Fruit fly (Drosophila melanogaster) whole organism, embryonic: Measurements from ENCODE around the gene yellow-e.

ENCODE experiments used
- Awh ChIP-seq: fragments of 200-800 bp; sonication (Bioruptor generic); IDR thresholded peaks from 2 replicates; pipeline ENCODE4, ENCODE4 v1.3.6; 2022; ENCODE audit warnings: missing biosample characterization, missing genetic modification characterization
- B-H2 ChIP-seq: fragments of 200-800 bp; sonication (Bioruptor generic); optimal IDR thresholded peaks from 2 replicates; lab custom pipeline; 2018; ENCODE audit warnings: missing biosample characterization, mild to moderate bottlenecking, missing genetic modification characterization
- BEAF-32 ChIP-seq: fragments of 200-800 bp; sonication (Bioruptor generic); optimal IDR thresholded peaks from 3 replicates; lab custom pipeline; 2017; ENCODE audit warnings: missing biosample characterization, missing genetic modification characterization, mild to moderate bottlenecking, moderate library complexity, missing genetic modification reagents
- CG10147 ChIP-seq: fragments of 200-800 bp; sonication (Bioruptor generic); optimal IDR thresholded peaks from 2 replicates; lab custom pipeline; 2019; ENCODE audit warnings: missing biosample characterization, mild to moderate bottlenecking, missing genetic modification characterization, moderate library complexity
- CG1024 ChIP-seq: fragments of 200-800 bp; sonication (Bioruptor generic); IDR thresholded peaks from 2 replicates; pipeline ENCODE4 v1.3.6; 2022; ENCODE audit warnings: missing biosample characterization, missing genetic modification characterization
- CG10267 ChIP-seq: fragments of 200-800 bp; sonication (Bioruptor generic); optimal IDR thresholded peaks from 2 replicates; lab custom pipeline; 2018; ENCODE audit warnings: missing biosample characterization, mild to moderate bottlenecking, missing genetic modification characterization, moderate library complexity
- CG32532 ChIP-seq: fragments of 200-800 bp; sonication (Bioruptor generic); IDR thresholded peaks from 2 replicates; pipeline ENCODE4 v1.3.6; 2022; ENCODE audit warnings: missing biosample characterization, missing genetic modification characterization
- CG34224 ChIP-seq: fragments of 200-800 bp; sonication (Bioruptor generic); IDR thresholded peaks from 3 replicates; pipeline ENCODE4 v1.3.6; 2022; ENCODE audit warnings: missing biosample characterization, missing genetic modification characterization; ENCODE audit not compliant: partially characterized antibody
- CG34422 ChIP-seq: fragments of 200-800 bp; sonication (Bioruptor generic); IDR thresholded peaks from 3 replicates; pipeline ENCODE4 v1.3.6; 2022; ENCODE audit warnings: missing biosample characterization, missing genetic modification characterization
- CG3847 ChIP-seq: fragments of 200-800 bp; sonication (Bioruptor generic); IDR thresholded peaks from 2 replicates; pipeline ENCODE4 v1.3.6; 2022; ENCODE audit warnings: missing biosample characterization, missing genetic modification characterization
- CG8089 ChIP-seq: fragments of 200-800 bp; sonication (Bioruptor generic); optimal IDR thresholded peaks from 3 replicates; lab custom pipeline; 2016; ENCODE audit warnings: missing biosample characterization, missing genetic modification characterization
- CG8281 ChIP-seq: fragments of 200-800 bp; sonication (Bioruptor generic); optimal IDR thresholded peaks from 2 replicates; lab custom pipeline; 2018; ENCODE audit warnings: missing biosample characterization, mild to moderate bottlenecking, missing genetic modification characterization, moderate library complexity
- CG9727 ChIP-seq: fragments of 200-800 bp; sonication (Bioruptor generic); optimal IDR thresholded peaks from 3 replicates; lab custom pipeline; 2017; ENCODE audit warnings: missing biosample characterization, mild to moderate bottlenecking, missing genetic modification characterization
- CHES-1-like ChIP-seq: fragments of 200-800 bp; sonication (Bioruptor generic); optimal IDR thresholded peaks from 2 replicates; lab custom pipeline; 2016; ENCODE audit warnings: missing biosample characterization, missing genetic modification characterization
- Dbx ChIP-seq: fragments of 200-800 bp; sonication (Bioruptor generic); IDR thresholded peaks from 3 replicates; pipeline ENCODE4 v1.3.6; 2022; ENCODE audit warnings: missing biosample characterization, missing genetic modification characterization
- Dip3 ChIP-seq: fragments of 200-800 bp; sonication (Bioruptor generic); optimal IDR thresholded peaks from 3 replicates; lab custom pipeline; 2016; ENCODE audit warnings: missing biosample characterization, missing genetic modification characterization
- E2f2 ChIP-seq: fragments of 200-800 bp; sonication (Bioruptor generic); IDR thresholded peaks from 2 replicates; pipeline ENCODE4 v1.3.6; 2022; ENCODE audit warnings: missing biosample characterization, missing genetic modification characterization
- Fer3 ChIP-seq: fragments of 200-800 bp; sonication (Bioruptor generic); optimal IDR thresholded peaks from 2 replicates; lab custom pipeline; 2018; ENCODE audit warnings: missing biosample characterization, mild to moderate bottlenecking, missing genetic modification characterization, moderate library complexity
- MBD-R2 ChIP-seq: fragments of 200-800 bp; sonication (Bioruptor generic); IDR thresholded peaks from 2 replicates; pipeline ENCODE4 v1.3.6; 2022; ENCODE audit warnings: missing biosample characterization, missing genetic modification characterization
- MESR4 ChIP-seq: fragments of 200-800 bp; sonication (Bioruptor generic); optimal IDR thresholded peaks from 2 replicates; lab custom pipeline; 2018; ENCODE audit warnings: missing biosample characterization, mild to moderate bottlenecking, missing genetic modification characterization, moderate library complexity
- Med ChIP-seq: fragments of 200-800 bp; sonication (Bioruptor generic); peaks from one replicate; lab custom pipeline; 2016; ENCODE audit warnings: missing biosample characterization, missing genetic modification characterization, mild to moderate bottlenecking, inconsistent platforms, moderate library complexity
- Ptx1 ChIP-seq: fragments of 200-800 bp; sonication (Bioruptor generic); IDR thresholded peaks from 2 replicates; pipeline ENCODE4 v1.3.6; 2022; ENCODE audit warnings: missing biosample characterization, missing genetic modification characterization
- Rx ChIP-seq: fragments of 200-800 bp; sonication (Bioruptor generic); IDR thresholded peaks from 2 replicates; pipeline ENCODE4 v1.3.6; 2022; ENCODE audit warnings: missing biosample characterization, missing genetic modification characterization
- Side ChIP-seq: fragments of 200-800 bp; sonication (Bioruptor generic); optimal IDR thresholded peaks from 2 replicates; lab custom pipeline; 2016; ENCODE audit warnings: missing biosample characterization, missing genetic modification characterization
- Spps ChIP-seq: fragments of 200-800 bp; sonication (Bioruptor generic); optimal IDR thresholded peaks from 2 replicates; lab custom pipeline; 2018; ENCODE audit warnings: missing biosample characterization, mild to moderate bottlenecking, missing genetic modification characterization
- Vsx1 ChIP-seq: fragments of 200-800 bp; sonication (Bioruptor generic); optimal IDR thresholded peaks from 2 replicates; lab custom pipeline; 2017; ENCODE audit warnings: missing biosample characterization, mild to moderate bottlenecking, missing genetic modification characterization, missing genetic modification reagents
- Xrp1 ChIP-seq: fragments of 200-800 bp; sonication (Bioruptor generic); IDR thresholded peaks from 2 replicates; pipeline ENCODE4 v1.3.6; 2022; ENCODE audit warnings: missing biosample characterization, missing genetic modification characterization
- ase ChIP-seq: fragments of 200-800 bp; sonication (Bioruptor generic); IDR thresholded peaks from 3 replicates; pipeline ENCODE4 v1.3.6; 2022; ENCODE audit warnings: missing biosample characterization, missing genetic modification characterization
- bbx ChIP-seq: fragments of 200-800 bp; sonication (Bioruptor generic); IDR thresholded peaks from 2 replicates; pipeline ENCODE4 v1.3.6; 2022; ENCODE audit warnings: missing biosample characterization, missing genetic modification characterization; ENCODE audit not compliant: partially characterized antibody
- bsh ChIP-seq, 2 experiments: fragments of 200-800 bp; sonication (Bioruptor generic); optimal IDR thresholded peaks; 2 replicates each; lab custom pipeline; 2017 to 2018; ENCODE audit warnings: mild to moderate bottlenecking in 2 of 2, missing biosample characterization in 2 of 2, missing genetic modification characterization in 2 of 2, moderate library complexity in 1 of 2
- gce ChIP-seq: fragments of 200-800 bp; sonication (Bioruptor generic); IDR thresholded peaks from 3 replicates; pipeline ENCODE4 v1.3.6; 2022; ENCODE audit warnings: missing biosample characterization, missing genetic modification characterization
- jigr1 ChIP-seq: fragments of 200-800 bp; sonication (Bioruptor generic); IDR thresholded peaks from 3 replicates; pipeline ENCODE4 v1.3.6; 2022; ENCODE audit warnings: missing biosample characterization, missing genetic modification characterization
- mld ChIP-seq: fragments of 200-800 bp; sonication (Bioruptor generic); IDR thresholded peaks from 3 replicates; pipeline ENCODE4 v1.3.6; 2022; ENCODE audit warnings: missing biosample characterization, missing genetic modification characterization; ENCODE audit not compliant: partially characterized antibody
- pb ChIP-seq: fragments of 200-800 bp; sonication (Bioruptor generic); optimal IDR thresholded peaks from 3 replicates; lab custom pipeline; 2016; ENCODE audit warnings: missing biosample characterization, missing genetic modification characterization
- prd ChIP-seq, 3 experiments: fragments of >200 bp in 2 of 3; fragments of 200-800 bp in 1 of 3; sonication (Bioruptor generic) in 1 of 3; optimal IDR thresholded peaks in 2 of 3; IDR thresholded peaks in 1 of 3; 2 replicates in 2 of 3; 3 replicates in 1 of 3; pipeline versions ENCODE4 v1.3.6 to Lab custom; 2017 to 2022; ENCODE audit warnings: missing biosample characterization in 1 of 3, missing genetic modification characterization in 1 of 3
- scrt ChIP-seq: fragments of 200-800 bp; sonication (Bioruptor generic); optimal IDR thresholded peaks from 2 replicates; lab custom pipeline; 2018; ENCODE audit warnings: missing biosample characterization, mild to moderate bottlenecking, missing genetic modification characterization, moderate library complexity
- stwl ChIP-seq: fragments of 200-800 bp; sonication (Bioruptor generic); optimal IDR thresholded peaks from 3 replicates; lab custom pipeline; 2018; ENCODE audit warnings: missing biosample characterization, mild to moderate bottlenecking, missing genetic modification characterization, moderate library complexity
- unpg ChIP-seq: fragments of 200-800 bp; sonication (Bioruptor generic); optimal IDR thresholded peaks from 3 replicates; lab custom pipeline; 2018; ENCODE audit warnings: missing biosample characterization, mild to moderate bottlenecking, missing genetic modification characterization, moderate library complexity
- yki ChIP-seq: fragments of >200 bp; optimal IDR thresholded peaks from 3 replicates; lab custom pipeline; 2018

The yellow-e gene

dm6 chr3R:13388160-13388870, 26.8 kb downstream of the yellow-e start, which contains the start of gene CG9799 (continued):
- peak; percentile 93 for TF ChIP-seq E2f2 (GFP tag; lab: Robert Waterston, UW)
- no peak for TF ChIP-seq yki (lab: Kevin White, UChicago)
- no peak for TF ChIP-seq pb
- TF ChIP-seq CG3847 (GFP tag; lab: Robert Waterston, UW), result peak; percentile 7; the same call in 1 of the 2 replicates
- TF ChIP-seq Dip3 (GFP tag; lab: Kevin White, UChicago), result no peak
- peak; percentile 63 for TF ChIP-seq stwl (tag; lab: Kevin White, UChicago)
- TF ChIP-seq CG32532 (GFP tag; lab: Robert Waterston, UW), result peak; percentile 56
- peak; percentile 59 for TF ChIP-seq Med
- TF ChIP-seq bbx, result 0 out of 2 replicates have a peak, but pooled peaks have one; percentile 26
- peak; percentile 42; the same call in 1 of the 2 replicates for TF ChIP-seq MBD-R2 (GFP tag; lab: Robert Waterston, UW)
- TF ChIP-seq Fer3 (tag; lab: Kevin White, UChicago), result no peak
- TF ChIP-seq CG8281 (tag; lab: Kevin White, UChicago), result no peak
- TF ChIP-seq MESR4 (GFP tag; lab: Kevin White, UChicago), result peak; percentile 71
- no peak for TF ChIP-seq prd (optimal IDR thresholded peaks at IDR 0.05; lab: Kevin White, UChicago)
- peak; percentile 53; the same call in 2 of the 3 replicates for TF ChIP-seq prd (GFP tag; IDR thresholded peaks at IDR 0.05; lab: Robert Waterston, UW)
- TF ChIP-seq gce (GFP tag; lab: Robert Waterston, UW), result peak; percentile 7; the same call in 1 of the 3 replicates
- no peak for TF ChIP-seq CG1024 (GFP tag; lab: Robert Waterston, UW)
- TF ChIP-seq mld (GFP tag; lab: Robert Waterston, UW), result 0 out of 3 replicates have a peak, but pooled peaks have one; percentile 14
- TF ChIP-seq BEAF-32, result peak; percentile 24
- peak; percentile 50; the same call in 1 of the 2 replicates for TF ChIP-seq Awh (GFP tag; lab: Robert Waterston, UW)
- 0 out of 3 replicates have a peak, but pooled peaks have one; percentile 17 for TF ChIP-seq Dbx (GFP tag; lab: Robert Waterston, UW)
- peak; percentile 57; the same call in 2 of the 3 replicates for TF ChIP-seq ase (GFP tag; lab: Robert Waterston, UW)

DNA sequence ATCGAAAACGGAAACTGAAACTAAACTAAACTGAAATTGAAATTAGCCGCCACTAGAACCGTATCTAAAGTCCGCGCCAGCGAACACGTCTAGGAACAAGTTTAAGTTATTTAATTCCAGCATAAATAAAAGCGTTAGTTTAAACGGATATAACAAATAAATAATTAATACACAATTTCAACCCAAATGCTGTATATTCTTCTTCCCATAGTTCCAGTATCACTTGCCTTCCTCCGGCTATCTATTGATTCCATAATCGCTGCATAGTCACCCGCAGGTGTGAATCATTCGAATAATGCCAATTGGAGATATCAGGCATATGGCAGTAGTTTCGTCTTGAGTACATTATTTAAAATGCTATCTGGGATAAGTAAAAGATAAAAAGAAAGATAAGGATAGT, 30.0 kb downstream of the yellow-e start:
- TF ChIP-seq bsh (GFP tag; optimal IDR thresholded peaks at IDR 0.05; lab: Kevin White, UChicago) (no peak), jigr1 (GFP tag; lab: Robert Waterston, UW) (no peak), Spps (tag; lab: Kevin White, UChicago) (no peak), CG10147 (no peak), CG34422 (no peak), scrt (GFP tag; lab: Kevin White, UChicago) (no peak), CG10267 (no peak), CG9727 (GFP tag; lab: Kevin White, UChicago) (no peak), pb (no peak), Xrp1 (GFP tag; lab: Robert Waterston, UW) (no peak), unpg (GFP tag; lab: Kevin White, UChicago) (no peak), CG8089 (GFP tag; lab: Kevin White, UChicago) (no peak), Side (GFP tag; lab: Kevin White, UChicago) (no peak), Ptx1 (GFP tag; lab: Robert Waterston, UW) (no peak), B-H2 (no peak), CHES-1-like (GFP tag; lab: Kevin White, UChicago) (no peak), Rx (GFP tag; lab: Robert Waterston, UW) (no peak), CG34224 (no peak), Vsx1 (GFP tag; lab: Kevin White, UChicago) (no peak)
